Worm (Caenorhabditis elegans) whole organism, L4 larva: ENCODE data around the gene F46F5.11.

Experiments
- F26F4.8 ChIP-seq: fragments of 200-800 bp; sonication (Bioruptor generic); conservative IDR thresholded peaks from 2 replicates; pipeline ENCODE4 v1.3.6; 2022; ENCODE audit warnings: missing genetic modification characterization, missing compliant biosample characterization
- T20F7.1 ChIP-seq: fragments of 200-800 bp; sonication (Bioruptor generic); optimal IDR thresholded peaks from 2 replicates; lab custom pipeline; 2018; ENCODE audit warnings: mild to moderate bottlenecking, missing genetic modification characterization, missing compliant biosample characterization
- Y105C5A.15 ChIP-seq: fragments of 200-800 bp; sonication (Bioruptor generic); IDR thresholded peaks from 2 replicates; pipeline ENCODE4 v1.3.6; 2022; ENCODE audit warnings: missing genetic modification characterization, missing compliant biosample characterization
- Y48G9A.11 ChIP-seq: fragments of 200-800 bp; sonication (Bioruptor generic); IDR thresholded peaks from 2 replicates; pipeline ENCODE4 v1.3.6; 2022; ENCODE audit warnings: missing genetic modification reagents, missing genetic modification characterization, missing compliant biosample characterization
- aha-1 ChIP-seq: fragments of 150-350 bp; peaks from one replicate; lab custom pipeline; 2014; ENCODE audit warnings: missing biosample characterization, missing genetic modification characterization
- ama-1 ChIP-seq: fragments of 150-350 bp; optimal IDR thresholded peaks from 2 replicates; lab custom pipeline; 2014; ENCODE audit warnings: inconsistent platforms, mixed read lengths
- ceh-20 ChIP-seq: fragments of 200-800 bp; sonication (Bioruptor generic); IDR thresholded peaks from 2 replicates; pipeline ENCODE4 v1.3.6; 2022; ENCODE audit warnings: missing genetic modification reagents, missing genetic modification characterization, missing compliant biosample characterization
- ceh-32 ChIP-seq: sonication (generic microtip); optimal IDR thresholded peaks from 2 replicates; lab custom pipeline; 2016; ENCODE audit warnings: mild to moderate bottlenecking, missing genetic modification characterization, missing compliant biosample characterization; ENCODE audit not compliant: poor library complexity
- ceh-82 ChIP-seq: sonication (generic microtip); optimal IDR thresholded peaks from 2 replicates; lab custom pipeline; 2017; ENCODE audit warnings: missing biosample characterization, missing genetic modification characterization
- ctbp-1 ChIP-seq: fragments of 200-800 bp; sonication (Bioruptor generic); IDR thresholded peaks from 2 replicates; pipeline ENCODE4 v1.3.6; 2022; ENCODE audit warnings: missing genetic modification reagents, missing genetic modification characterization, missing compliant biosample characterization
- daf-12 ChIP-seq: fragments of 150-350 bp; optimal IDR thresholded peaks from 2 replicates; lab custom pipeline; 2014; ENCODE audit warnings: missing biosample characterization, missing genetic modification reagents, missing genetic modification characterization
- dpl-1 ChIP-seq: fragments of 150-350 bp; optimal IDR thresholded peaks from 2 replicates; lab custom pipeline; 2014; ENCODE audit warnings: missing biosample characterization, missing genetic modification reagents, missing genetic modification characterization
- dve-1 ChIP-seq: sonication (generic microtip); optimal IDR thresholded peaks from 2 replicates; lab custom pipeline; 2017; ENCODE audit warnings: antibody characterized with exemption, mild to moderate bottlenecking, missing genetic modification characterization, missing compliant biosample characterization; ENCODE audit not compliant: insufficient read depth
- egl-43 ChIP-seq: fragments of 200-800 bp; sonication (Bioruptor generic); IDR thresholded peaks from 2 replicates; pipeline ENCODE4 v1.3.6; 2022; ENCODE audit warnings: missing genetic modification reagents, missing genetic modification characterization, missing compliant biosample characterization
- hif-1 ChIP-seq, 2 experiments: sonication (generic microtip); optimal IDR thresholded peaks; 2 replicates each; lab custom pipeline; 2016 to 2017; ENCODE audit warnings: missing compliant biosample characterization in 2 of 2, missing genetic modification characterization in 2 of 2, missing genetic modification reagents in 2 of 2, missing genotype in 2 of 2, mild to moderate bottlenecking in 1 of 2
- hlh-11 ChIP-seq: fragments of 200-800 bp; sonication (Bioruptor generic); optimal IDR thresholded peaks from 2 replicates; lab custom pipeline; 2018; ENCODE audit warnings: mild to moderate bottlenecking, missing genetic modification characterization, missing compliant biosample characterization
- hlh-30 ChIP-seq: sonication (generic microtip); optimal IDR thresholded peaks from 2 replicates; lab custom pipeline; 2017; ENCODE audit warnings: antibody characterized with exemption, mild to moderate bottlenecking, missing genetic modification characterization, missing compliant biosample characterization; ENCODE audit not compliant: insufficient read depth
- lin-1 ChIP-seq: fragments of 200-800 bp; sonication (Bioruptor generic); IDR thresholded peaks from 2 replicates; pipeline ENCODE4 v1.3.6; 2022; ENCODE audit warnings: missing genetic modification reagents, missing genetic modification characterization, missing compliant biosample characterization
- lin-13 ChIP-seq: fragments of 150-350 bp; optimal IDR thresholded peaks from 2 replicates; lab custom pipeline; 2014; ENCODE audit warnings: missing biosample characterization, missing genetic modification reagents, missing genetic modification characterization
- lin-38 ChIP-seq: fragments of 200-800 bp; sonication (Bioruptor generic); IDR thresholded peaks from 2 replicates; pipeline ENCODE4 v1.3.6; 2022; ENCODE audit warnings: missing genetic modification reagents, missing genetic modification characterization, missing compliant biosample characterization
- lir-3 ChIP-seq: sonication (generic microtip); optimal IDR thresholded peaks from 2 replicates; lab custom pipeline; 2016; ENCODE audit warnings: mild to moderate bottlenecking, missing genetic modification characterization, missing compliant biosample characterization
- lsy-2 ChIP-seq, 2 experiments: fragments of 150-350 bp in 1 of 2; sonication (generic microtip) in 1 of 2; optimal IDR thresholded peaks; 2 replicates each; lab custom pipeline; 2014 to 2017; ENCODE audit warnings: missing biosample characterization in 2 of 2, missing genetic modification characterization in 2 of 2
- madf-9 ChIP-seq: fragments of 200-800 bp; sonication (Bioruptor generic); conservative IDR thresholded peaks from 2 replicates; pipeline ENCODE4 v1.3.6; 2022; ENCODE audit warnings: missing genetic modification reagents, missing genetic modification characterization, missing compliant biosample characterization
- mdl-1 ChIP-seq, 2 experiments: fragments of 150-350 bp in 1 of 2; sonication (generic microtip) in 1 of 2; optimal IDR thresholded peaks; 2 replicates each; lab custom pipeline; 2014 to 2017; ENCODE audit warnings: missing biosample characterization in 2 of 2, missing genetic modification characterization in 2 of 2
- mdt-29 ChIP-seq: fragments of 200-800 bp; sonication (Bioruptor generic); IDR thresholded peaks from 2 replicates; pipeline ENCODE4 v1.3.6; 2022; ENCODE audit warnings: missing genetic modification reagents, missing genetic modification characterization, missing compliant biosample characterization
- mep-1 ChIP-seq: fragments of 150-350 bp; sonication (generic microtip); optimal IDR thresholded peaks from 3 replicates; lab custom pipeline; 2014; ENCODE audit warnings: missing biosample characterization, missing genetic modification characterization
- mes-2 ChIP-seq: sonication (generic microtip); optimal IDR thresholded peaks from 2 replicates; lab custom pipeline; 2016; ENCODE audit warnings: missing genotype, mild to moderate bottlenecking, missing genetic modification characterization, missing compliant biosample characterization; ENCODE audit not compliant: poor library complexity, severe bottlenecking
- mxl-2 ChIP-seq: fragments of 200-800 bp; sonication (Bioruptor generic); conservative IDR thresholded peaks from 2 replicates; pipeline ENCODE4 v1.3.6; 2022; ENCODE audit warnings: missing genetic modification reagents, missing genetic modification characterization, missing compliant biosample characterization
- mxl-3 ChIP-seq: fragments of 200-800 bp; sonication (Bioruptor generic); optimal IDR thresholded peaks from 2 replicates; lab custom pipeline; 2018; ENCODE audit warnings: mild to moderate bottlenecking, missing genetic modification characterization, missing compliant biosample characterization
- nhr-10 ChIP-seq: fragments of 150-350 bp; optimal IDR thresholded peaks from 2 replicates; lab custom pipeline; 2014; ENCODE audit warnings: missing biosample characterization, missing genetic modification characterization
- nhr-11 ChIP-seq: fragments of 150-350 bp; optimal IDR thresholded peaks from 2 replicates; lab custom pipeline; 2014; ENCODE audit warnings: missing biosample characterization, missing genetic modification characterization
- nhr-25 ChIP-seq: sonication (generic microtip); optimal IDR thresholded peaks from 2 replicates; lab custom pipeline; 2017; ENCODE audit warnings: missing genetic modification characterization, mild to moderate bottlenecking, missing compliant biosample characterization, antibody characterized with exemption, moderate library complexity, borderline replicate concordance; ENCODE audit not compliant: insufficient read depth
- nhr-28 ChIP-seq: fragments of 150-350 bp; optimal IDR thresholded peaks from 2 replicates; lab custom pipeline; 2014; ENCODE audit warnings: missing biosample characterization, missing genetic modification characterization
- nhr-42 ChIP-seq: fragments of 200-800 bp; sonication (Bioruptor generic); IDR thresholded peaks from 2 replicates; pipeline ENCODE4 v1.3.6; 2022; ENCODE audit warnings: missing genetic modification characterization, missing compliant biosample characterization
- nhr-48 ChIP-seq: sonication (generic microtip); optimal IDR thresholded peaks from 2 replicates; lab custom pipeline; 2016; ENCODE audit warnings: mild to moderate bottlenecking, missing genetic modification characterization, missing compliant biosample characterization
- nhr-76 ChIP-seq: fragments of 150-350 bp; optimal IDR thresholded peaks from 2 replicates; lab custom pipeline; 2014; ENCODE audit warnings: missing biosample characterization, missing genetic modification characterization
- nhr-77 ChIP-seq: fragments of 150-350 bp; optimal IDR thresholded peaks from 2 replicates; lab custom pipeline; 2014; ENCODE audit warnings: missing biosample characterization, missing genetic modification characterization
- pha-4 ChIP-seq, 2 experiments: fragments of 150-350 bp in 1 of 2; fragments of 200-800 bp in 1 of 2; sonication (Bioruptor generic) in 1 of 2; IDR thresholded peaks in 1 of 2; optimal IDR thresholded peaks in 1 of 2; 2 replicates each; pipeline versions ENCODE4 v1.3.6 to Lab custom; 2014 to 2022; ENCODE audit warnings: missing genetic modification characterization in 2 of 2, missing genetic modification reagents in 2 of 2, missing biosample characterization in 1 of 2, missing compliant biosample characterization in 1 of 2
- php-3 ChIP-seq: fragments of 200-800 bp; sonication (Bioruptor generic); IDR thresholded peaks from 2 replicates; pipeline ENCODE4 v1.3.6; 2022; ENCODE audit warnings: missing genetic modification reagents, missing genetic modification characterization, missing compliant biosample characterization
- saeg-2 ChIP-seq: fragments of 200-800 bp; sonication (Bioruptor generic); IDR thresholded peaks from 2 replicates; pipeline ENCODE4 v1.3.6; 2022; ENCODE audit warnings: missing genetic modification reagents, missing genetic modification characterization, missing compliant biosample characterization
- snpc-4 ChIP-seq: fragments of 150-350 bp; optimal IDR thresholded peaks from 2 replicates; lab custom pipeline; 2014; ENCODE audit warnings: missing biosample characterization, missing genetic modification characterization
- spr-1 ChIP-seq: sonication (generic microtip); optimal IDR thresholded peaks from 2 replicates; lab custom pipeline; 2016; ENCODE audit warnings: mild to moderate bottlenecking, missing genetic modification characterization, missing compliant biosample characterization
- vab-7 ChIP-seq: fragments of 200-800 bp; sonication (Bioruptor generic); IDR thresholded peaks from 2 replicates; pipeline ENCODE4 v1.3.6; 2022; ENCODE audit warnings: missing genetic modification reagents, missing genetic modification characterization, missing compliant biosample characterization
- zfp-3 ChIP-seq: fragments of 200-800 bp; sonication (Bioruptor generic); conservative IDR thresholded peaks from 2 replicates; pipeline ENCODE4 v1.3.6; 2022; ENCODE audit warnings: missing genetic modification reagents, missing genetic modification characterization, missing compliant biosample characterization
- ztf-11 ChIP-seq: fragments of 150-350 bp; optimal IDR thresholded peaks from 2 replicates; lab custom pipeline; 2014; ENCODE audit warnings: missing biosample characterization, missing genetic modification characterization

The F46F5.11 gene

DNA sequence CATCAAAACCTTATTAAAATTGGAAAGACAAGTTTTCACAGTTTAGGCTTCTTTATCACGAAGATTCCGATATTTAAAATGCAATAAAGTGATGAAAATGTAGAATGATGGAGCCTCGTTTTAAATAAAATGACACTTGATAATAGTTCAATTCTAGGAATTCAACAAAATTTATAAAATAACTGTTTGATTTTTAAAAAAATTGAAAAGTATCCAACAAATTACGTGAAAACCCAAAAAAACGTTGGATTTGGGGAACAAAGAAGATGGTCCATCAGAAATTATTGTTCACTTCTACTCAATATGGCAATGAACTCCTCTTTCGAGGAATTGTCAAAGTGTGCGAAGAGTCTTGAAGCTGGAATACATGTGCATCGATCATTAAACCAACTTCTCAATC is 35.4 kb downstream of the F46F5.11 start, which contains the start of gene F28A10.4:
Gene F28A10.4, plus strand, starts transcription at position 301 of the 400 bp plus-strand sequence.
- no peak for TF ChIP-seq lin-13 (GFP tag; lab: Kevin White, UChicago)
- no peak for TF ChIP-seq ceh-82 (tag; lab: Kevin White, UChicago)
- TF ChIP-seq daf-12 (tag; lab: Kevin White, UChicago) = no peak
- no peak for TF ChIP-seq F26F4.8
- no peak for TF ChIP-seq nhr-11
- no peak for TF ChIP-seq saeg-2 (GFP tag; lab: Robert Waterston, UW)
- no peak for TF ChIP-seq pha-4 (GFP tag; IDR thresholded peaks at IDR 0.05; lab: Robert Waterston, UW)
- TF ChIP-seq pha-4 (tag; optimal IDR thresholded peaks at IDR 0.05; lab: Kevin White, UChicago) = no peak
- TF ChIP-seq nhr-76 (tag; lab: Kevin White, UChicago) = no peak
- TF ChIP-seq Y105C5A.15 (GFP tag; lab: Robert Waterston, UW) = no peak
- TF ChIP-seq zfp-3 = no peak
- TF ChIP-seq hlh-11 (tag; lab: Kevin White, UChicago) = no peak
- TF ChIP-seq, all 104 proteins: peak for 0

DNA sequence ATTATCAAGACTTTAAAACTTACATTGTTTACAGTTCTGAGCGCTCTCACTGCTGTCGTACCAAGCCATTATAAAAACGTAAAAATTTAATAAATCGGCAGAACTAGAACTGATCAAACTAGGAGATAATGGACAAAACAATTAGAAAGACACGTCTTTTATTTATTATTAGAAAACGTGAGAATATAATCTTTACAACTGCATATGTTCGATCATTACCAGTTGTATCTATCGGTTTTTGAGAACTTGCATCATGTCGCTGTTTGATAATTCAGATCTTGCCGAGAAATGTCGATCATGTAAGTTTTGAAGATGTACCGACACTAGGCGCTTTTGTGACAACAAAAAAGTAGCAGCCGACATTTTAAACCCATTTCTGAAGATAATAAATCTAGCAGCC is 37.1 kb downstream of the F46F5.11 start, which contains the start of gene F28A10.7:
Gene F28A10.7, minus strand, starts transcription at position 101 of the 400 bp plus-strand sequence.
- TF ChIP-seq ceh-32 (tag; lab: Kevin White, UChicago) = no peak
- no peak for TF ChIP-seq pha-4 (GFP tag; IDR thresholded peaks at IDR 0.05; lab: Robert Waterston, UW)
- TF ChIP-seq pha-4 (tag; optimal IDR thresholded peaks at IDR 0.05; lab: Kevin White, UChicago) = no peak
- TF ChIP-seq mes-2 = no peak

DNA sequence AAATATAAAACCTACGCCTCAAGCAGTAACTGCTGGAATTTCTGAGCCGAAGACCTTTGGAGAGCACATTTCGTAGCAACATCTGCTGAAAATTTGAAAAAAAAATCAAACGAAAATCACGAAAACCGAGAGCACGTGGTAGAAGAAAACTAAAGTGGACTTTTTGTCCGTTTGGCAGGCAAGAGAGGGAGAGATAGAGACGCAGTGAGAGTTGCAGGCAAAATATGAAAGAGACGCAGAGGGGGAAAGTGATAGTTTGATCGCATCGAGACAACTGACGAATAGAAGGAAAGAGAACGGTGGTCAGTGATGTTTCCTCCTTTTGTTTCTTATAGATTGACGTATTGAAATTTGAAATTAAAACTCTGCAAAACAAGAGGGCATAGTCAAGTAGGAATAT is 40.0 kb downstream of the F46F5.11 start, which contains the start of the genes acdh-9 and F28A10.13:
Gene acdh-9, minus strand, starts transcription at position 85 of the 400 bp plus-strand sequence.
Gene F28A10.13, plus strand, starts transcription at position 294 of the 400 bp plus-strand sequence.
- no peak for TF ChIP-seq Y48G9A.11 (GFP tag; lab: Robert Waterston, UW)
- TF ChIP-seq mxl-3 (GFP tag; lab: Kevin White, UChicago) = peak; percentile 89
- no peak for TF ChIP-seq lir-3 (tag; lab: Kevin White, UChicago)
- peak; percentile 89 for TF ChIP-seq hlh-11 (tag; lab: Kevin White, UChicago)
- TF ChIP-seq mxl-2 (GFP tag; lab: Robert Waterston, UW) = no peak
- peak in 1 of 2 experiments; percentile 58 for TF ChIP-seq lsy-2 (tag; optimal IDR thresholded peaks at IDR 0.05; lab: Kevin White, UChicago)
- peak in 1 of 2 experiments; percentile 82 for TF ChIP-seq hif-1 (tag; optimal IDR thresholded peaks at IDR 0.05; lab: Kevin White, UChicago)
- 0 out of 2 replicates have a peak, but pooled peaks have one; percentile 15 for TF ChIP-seq ceh-20 (GFP tag; lab: Robert Waterston, UW)
- TF ChIP-seq dpl-1 (GFP tag; lab: Kevin White, UChicago) = peak; percentile 2
- TF ChIP-seq php-3 (GFP tag; lab: Robert Waterston, UW) = 0 out of 2 replicates have a peak, but pooled peaks have one; percentile 18
- TF ChIP-seq mes-2 = peak; percentile 54
- TF ChIP-seq nhr-10 (tag; lab: Kevin White, UChicago) = peak; percentile 85
- TF ChIP-seq egl-43 (GFP tag; lab: Robert Waterston, UW) = no peak
- no peak for TF ChIP-seq mdt-29
- TF ChIP-seq lin-38 (GFP tag; lab: Robert Waterston, UW) = peak; percentile 27; the same call in 1 of the 2 replicates
- peak; percentile 62 for TF ChIP-seq T20F7.1 (GFP tag; lab: Kevin White, UChicago)
- no peak for TF ChIP-seq spr-1
- no peak for TF ChIP-seq madf-9 (GFP tag; lab: Robert Waterston, UW)
- peak; percentile 98 for TF ChIP-seq aha-1 (tag; lab: Kevin White, UChicago)
- peak; percentile 62 for TF ChIP-seq nhr-76 (tag; lab: Kevin White, UChicago)
- TF ChIP-seq nhr-42 (GFP tag; lab: Robert Waterston, UW) = no peak
- TF ChIP-seq lin-1 (GFP tag; lab: Robert Waterston, UW) = no peak
- peak; percentile 88 for TF ChIP-seq dve-1
- TF ChIP-seq ctbp-1 = no peak
- TF ChIP-seq ama-1 = peak; percentile 46
- TF ChIP-seq mep-1 = peak; percentile 84
- no peak for TF ChIP-seq nhr-48
- TF ChIP-seq zfp-3 = no peak
- peak; percentile 86 for TF ChIP-seq hlh-30 (tag; lab: Kevin White, UChicago)
- no peak for TF ChIP-seq nhr-25 (tag; lab: Kevin White, UChicago)
- peak; percentile 36 for TF ChIP-seq nhr-77
- TF ChIP-seq vab-7 = no peak
- peak; percentile 79 to 96 for TF ChIP-seq mdl-1 (tag; optimal IDR thresholded peaks at IDR 0.05; lab: Kevin White, UChicago)
- TF ChIP-seq snpc-4 (tag; lab: Kevin White, UChicago) = no peak
- TF ChIP-seq ztf-11 (tag; lab: Kevin White, UChicago) = no peak
- peak; percentile 83 for TF ChIP-seq nhr-28 (tag; lab: Kevin White, UChicago)
